Worm (Caenorhabditis elegans): Measurements from ENCODE around the gene K04E7.1.

ce11 chrX:6427147-6427546 lies 34.7 kb upstream of the K04E7.1 start:
- TF ChIP-seq flt-1 (GFP tag; IDR thresholded peaks at IDR 0.05), result no peak
- no peak for TF ChIP-seq ztf-29 (GFP tag; IDR thresholded peaks at IDR 0.05)
- no peak for TF ChIP-seq cog-1 (tag; optimal IDR thresholded peaks at IDR 0.05)
- TF ChIP-seq tab-1 (GFP tag; IDR thresholded peaks at IDR 0.05), result no peak
- TF ChIP-seq ref-1 (GFP tag; conservative IDR thresholded peaks at IDR 0.05), result no peak

All from whole organism, midembryonic.